Fruit fly (Drosophila melanogaster): ENCODE data around the gene CG8620.

- TF ChIP-seq CG3919 (GFP tag; optimal IDR thresholded peaks at IDR 0.05): no peak
- peak; percentile 47 for TF ChIP-seq Lpt (GFP tag; optimal IDR thresholded peaks at IDR 0.05)
- TF ChIP-seq Hr39 (GFP tag; optimal IDR thresholded peaks at IDR 0.05): no peak
- no peak for TF ChIP-seq CG15336 (GFP tag; IDR thresholded peaks at IDR 0.05)
- TF ChIP-seq Ets21C (GFP tag; optimal IDR thresholded peaks at IDR 0.05): no peak
- TF ChIP-seq CG16779 (tag; optimal IDR thresholded peaks at IDR 0.05): no peak
- TF ChIP-seq CG6854 (GFP tag; optimal IDR thresholded peaks at IDR 0.05): peak; percentile 51
- no peak for TF ChIP-seq dac (GFP tag; optimal IDR thresholded peaks at IDR 0.05)
- TF ChIP-seq net (GFP tag; optimal IDR thresholded peaks at IDR 0.05): no peak
- TF ChIP-seq CG11762 (GFP tag; optimal IDR thresholded peaks at IDR 0.05; ENCODE audit: insufficient read depth): no peak
These were observed 20.2 kb upstream of the CG8620 start for dm6 chr3L:7137613-7138189.

All from whole organism, prepupa.